Fruit fly (Drosophila melanogaster) whole organism, embryonic: ENCODE data around the gene CG13074.

Experiments
- Abd-B ChIP-seq: fragments of 200-800 bp; sonication (Bioruptor generic); optimal IDR thresholded peaks from 2 replicates; lab custom pipeline; 2018; ENCODE audit warnings: missing biosample characterization, mild to moderate bottlenecking, missing genetic modification characterization, moderate library complexity
- Atf6 ChIP-seq: fragments of 200-800 bp; sonication (Bioruptor generic); IDR thresholded peaks from 2 replicates; pipeline ENCODE4 v1.3.6; 2022; ENCODE audit warnings: missing biosample characterization, missing genetic modification characterization
- Bdp1 ChIP-seq: fragments of 200-800 bp; sonication (Bioruptor generic); optimal IDR thresholded peaks from 3 replicates; lab custom pipeline; 2016; ENCODE audit warnings: missing biosample characterization, missing genetic modification characterization
- CG10366 ChIP-seq: fragments of 200-800 bp; sonication (Bioruptor generic); IDR thresholded peaks from 2 replicates; pipeline ENCODE4 v1.3.6; 2022; ENCODE audit warnings: missing biosample characterization, missing genetic modification characterization
- CG12071 ChIP-seq: fragments of 200-800 bp; sonication (Bioruptor generic); optimal IDR thresholded peaks from 3 replicates; lab custom pipeline; 2018; ENCODE audit warnings: missing biosample characterization, mild to moderate bottlenecking, missing genetic modification characterization
- CG12659 ChIP-seq: fragments of 200-800 bp; sonication (Bioruptor generic); optimal IDR thresholded peaks from 3 replicates; lab custom pipeline; 2017; ENCODE audit warnings: mild to moderate bottlenecking, missing biosample characterization, missing genetic modification reagents, missing genetic modification characterization
- CG14441 ChIP-seq: fragments of 200-800 bp; sonication (Bioruptor generic); IDR thresholded peaks from 2 replicates; pipeline ENCODE4 v1.3.6; 2022; ENCODE audit warnings: missing biosample characterization, missing genetic modification characterization
- CG14710 ChIP-seq: fragments of 200-800 bp; sonication (Bioruptor generic); optimal IDR thresholded peaks from 3 replicates; lab custom pipeline; 2019; ENCODE audit warnings: missing biosample characterization, mild to moderate bottlenecking, missing genetic modification characterization, moderate library complexity
- CG15011 ChIP-seq: fragments of 200-800 bp; sonication (Bioruptor generic); optimal IDR thresholded peaks from 3 replicates; lab custom pipeline; 2018; ENCODE audit warnings: missing biosample characterization, mild to moderate bottlenecking, missing genetic modification characterization
- CG1602 ChIP-seq: fragments of 200-800 bp; sonication (Bioruptor generic); optimal IDR thresholded peaks from 3 replicates; lab custom pipeline; 2016; ENCODE audit warnings: missing biosample characterization, missing genetic modification characterization
- CG17385 ChIP-seq: fragments of 200-800 bp; sonication (Bioruptor generic); optimal IDR thresholded peaks from 3 replicates; lab custom pipeline; 2018; ENCODE audit warnings: missing biosample characterization, mild to moderate bottlenecking, missing genetic modification characterization
- CG18476 ChIP-seq: fragments of 200-800 bp; sonication (Bioruptor generic); optimal IDR thresholded peaks from 2 replicates; lab custom pipeline; 2016; ENCODE audit warnings: missing biosample characterization, mild to moderate bottlenecking, missing genetic modification characterization
- CG2120 ChIP-seq: fragments of 200-800 bp; sonication (Bioruptor generic); optimal IDR thresholded peaks from 3 replicates; lab custom pipeline; 2016; ENCODE audit warnings: missing biosample characterization, missing genetic modification characterization
- CG2678 ChIP-seq: fragments of 200-800 bp; sonication (Bioruptor generic); optimal IDR thresholded peaks from 3 replicates; lab custom pipeline; 2019; ENCODE audit warnings: missing biosample characterization, mild to moderate bottlenecking, missing genetic modification characterization, moderate library complexity
- CG2712 ChIP-seq: fragments of 200-800 bp; optimal IDR thresholded peaks from 3 replicates; lab custom pipeline; 2019; ENCODE audit warnings: missing biosample characterization, mild to moderate bottlenecking, missing genetic modification characterization, moderate library complexity
- CG2889 ChIP-seq: fragments of 200-800 bp; sonication (Bioruptor generic); IDR thresholded peaks from 3 replicates; pipeline ENCODE4 v1.3.6; 2022; ENCODE audit warnings: missing biosample characterization, missing genetic modification characterization
- CG31441 ChIP-seq: fragments of 200-800 bp; sonication (Bioruptor generic); IDR thresholded peaks from 2 replicates; pipeline ENCODE4 v1.3.6; 2022; ENCODE audit warnings: missing biosample characterization, missing genetic modification characterization
- CG3281 ChIP-seq: fragments of 200-800 bp; sonication (Bioruptor generic); optimal IDR thresholded peaks from 3 replicates; lab custom pipeline; 2017; ENCODE audit warnings: missing biosample characterization, mild to moderate bottlenecking, missing genetic modification characterization
- CG6254 ChIP-seq: fragments of 200-800 bp; sonication (Bioruptor generic); optimal IDR thresholded peaks from 3 replicates; lab custom pipeline; 2017; ENCODE audit warnings: mild to moderate bottlenecking, missing biosample characterization, missing genetic modification reagents, missing genetic modification characterization
- CG7839 ChIP-seq: fragments of 200-800 bp; sonication (Bioruptor generic); optimal IDR thresholded peaks from 3 replicates; lab custom pipeline; 2018; ENCODE audit warnings: missing biosample characterization, mild to moderate bottlenecking, missing genetic modification characterization, moderate library complexity
- CG8388 ChIP-seq: fragments of 200-800 bp; sonication (Bioruptor generic); optimal IDR thresholded peaks from 2 replicates; lab custom pipeline; 2019; ENCODE audit warnings: missing biosample characterization, mild to moderate bottlenecking, missing genetic modification characterization, moderate library complexity
- CTCF ChIP-seq: fragments of 200-800 bp; sonication (Bioruptor generic); optimal IDR thresholded peaks from 2 replicates; lab custom pipeline; 2017; ENCODE audit warnings: missing biosample characterization, mild to moderate bottlenecking, missing genetic modification characterization, moderate library complexity
- Deaf1 ChIP-seq: fragments of 200-800 bp; optimal IDR thresholded peaks from 3 replicates; lab custom pipeline; 2019; ENCODE audit warnings: missing biosample characterization, mild to moderate bottlenecking, missing genetic modification characterization, moderate library complexity
- Dfd ChIP-seq, 2 experiments: fragments of >200 bp; optimal IDR thresholded peaks; 2 replicates each; lab custom pipeline; 2017; ENCODE audit warnings: missing biosample characterization in 2 of 2, missing genetic modification characterization in 2 of 2
- Fer1 ChIP-seq: fragments of 200-800 bp; sonication (Bioruptor generic); optimal IDR thresholded peaks from 2 replicates; lab custom pipeline; 2017; ENCODE audit warnings: missing biosample characterization, mild to moderate bottlenecking, missing genetic modification characterization
- Fer3 ChIP-seq: fragments of 200-800 bp; sonication (Bioruptor generic); optimal IDR thresholded peaks from 2 replicates; lab custom pipeline; 2018; ENCODE audit warnings: missing biosample characterization, mild to moderate bottlenecking, missing genetic modification characterization, moderate library complexity
- Hr78 ChIP-seq, 2 experiments: fragments of 200-800 bp in 1 of 2; fragments of >200 bp in 1 of 2; sonication (Bioruptor generic) in 1 of 2; optimal IDR thresholded peaks; 2 replicates each; lab custom pipeline; 2017 to 2019; ENCODE audit warnings: missing biosample characterization in 2 of 2, missing genetic modification characterization in 2 of 2, mild to moderate bottlenecking in 1 of 2, moderate library complexity in 1 of 2
- Meics ChIP-seq: fragments of 200-800 bp; sonication (Bioruptor generic); optimal IDR thresholded peaks from 2 replicates; lab custom pipeline; 2017; ENCODE audit warnings: missing biosample characterization, mild to moderate bottlenecking, missing genetic modification characterization
- Oli ChIP-seq: fragments of 200-800 bp; sonication (Bioruptor generic); optimal IDR thresholded peaks from 2 replicates; lab custom pipeline; 2018; ENCODE audit warnings: missing biosample characterization, mild to moderate bottlenecking, missing genetic modification characterization, moderate library complexity
- Ssrp ChIP-seq: fragments of 200-800 bp; sonication (Bioruptor generic); optimal IDR thresholded peaks from 2 replicates; lab custom pipeline; 2018; ENCODE audit warnings: missing biosample characterization, mild to moderate bottlenecking, missing genetic modification characterization, moderate library complexity
- Xbp1 ChIP-seq: fragments of 200-800 bp; sonication (Bioruptor generic); optimal IDR thresholded peaks from 3 replicates; lab custom pipeline; 2016; ENCODE audit warnings: missing biosample characterization, mild to moderate bottlenecking, missing genetic modification characterization
- ara ChIP-seq: fragments of 200-800 bp; sonication (Bioruptor generic); IDR thresholded peaks from 2 replicates; pipeline ENCODE4 v1.3.6; 2022; ENCODE audit warnings: missing biosample characterization, missing genetic modification characterization
- az2 ChIP-seq: fragments of 200-800 bp; sonication (Bioruptor generic); optimal IDR thresholded peaks from 3 replicates; lab custom pipeline; 2016; ENCODE audit warnings: missing biosample characterization, missing genetic modification characterization
- caup ChIP-seq: fragments of 200-800 bp; sonication (Bioruptor generic); optimal IDR thresholded peaks from 3 replicates; lab custom pipeline; 2017; ENCODE audit warnings: missing biosample characterization, mild to moderate bottlenecking, missing genetic modification characterization, moderate library complexity; ENCODE audit not compliant: severe bottlenecking
- ci ChIP-seq: fragments of 200-800 bp; sonication (Bioruptor generic); IDR thresholded peaks from 3 replicates; pipeline ENCODE4 v1.3.6; 2022; ENCODE audit warnings: missing biosample characterization, missing genetic modification characterization
- dmrt11E ChIP-seq: fragments of 200-800 bp; sonication (Bioruptor generic); optimal IDR thresholded peaks from 3 replicates; lab custom pipeline; 2018; ENCODE audit warnings: missing biosample characterization, mild to moderate bottlenecking, missing genetic modification characterization, moderate library complexity
- ewg ChIP-seq: fragments of 200-800 bp; sonication (Bioruptor generic); optimal IDR thresholded peaks from 3 replicates; lab custom pipeline; 2017; ENCODE audit warnings: mild to moderate bottlenecking, missing biosample characterization, missing genetic modification reagents, missing genetic modification characterization
- fd102C ChIP-seq: fragments of 200-800 bp; sonication (Bioruptor generic); optimal IDR thresholded peaks from 2 replicates; lab custom pipeline; 2018; ENCODE audit warnings: missing biosample characterization, mild to moderate bottlenecking, missing genetic modification characterization, moderate library complexity
- fd96Cb ChIP-seq: fragments of 200-800 bp; sonication (Bioruptor generic); optimal IDR thresholded peaks from 2 replicates; lab custom pipeline; 2018; ENCODE audit warnings: missing biosample characterization, mild to moderate bottlenecking, missing genetic modification characterization, moderate library complexity
- gcm ChIP-seq: fragments of 200-800 bp; sonication (Bioruptor generic); optimal IDR thresholded peaks from 2 replicates; lab custom pipeline; 2019; ENCODE audit warnings: missing biosample characterization, mild to moderate bottlenecking, missing genetic modification characterization, moderate library complexity
- lmd ChIP-seq: fragments of 200-800 bp; sonication (Bioruptor generic); IDR thresholded peaks from 2 replicates; pipeline ENCODE4 v1.3.6; 2022; ENCODE audit warnings: missing biosample characterization, missing genetic modification characterization
- lola ChIP-seq, 3 experiments: fragments of >200 bp in 2 of 3; fragments of 200-800 bp in 1 of 3; sonication (Bioruptor generic) in 1 of 3; optimal IDR thresholded peaks; 2 replicates each; lab custom pipeline; 2017 to 2019; ENCODE audit warnings: missing biosample characterization in 3 of 3, missing genetic modification characterization in 3 of 3, mild to moderate bottlenecking in 1 of 3, moderate library complexity in 1 of 3
- luna ChIP-seq: fragments of 200-800 bp; sonication (Bioruptor generic); optimal IDR thresholded peaks from 2 replicates; lab custom pipeline; 2016; ENCODE audit warnings: missing biosample characterization, missing genetic modification characterization
- mld ChIP-seq: fragments of 200-800 bp; sonication (Bioruptor generic); IDR thresholded peaks from 3 replicates; pipeline ENCODE4 v1.3.6; 2022; ENCODE audit warnings: missing biosample characterization, missing genetic modification characterization; ENCODE audit not compliant: partially characterized antibody
- pfk ChIP-seq: fragments of 200-800 bp; sonication (Bioruptor generic); optimal IDR thresholded peaks from 2 replicates; lab custom pipeline; 2018; ENCODE audit warnings: missing biosample characterization, mild to moderate bottlenecking, missing genetic modification characterization, moderate library complexity
- rib ChIP-seq: fragments of 200-800 bp; sonication (Bioruptor generic); IDR thresholded peaks from 2 replicates; pipeline ENCODE4 v1.3.6; 2022; ENCODE audit warnings: missing biosample characterization, missing genetic modification characterization
- tgo ChIP-seq: fragments of 200-800 bp; sonication (Bioruptor generic); IDR thresholded peaks from 3 replicates; pipeline ENCODE4 v1.3.6; 2022; ENCODE audit warnings: missing biosample characterization, missing genetic modification characterization
- trem ChIP-seq: fragments of 200-800 bp; optimal IDR thresholded peaks from 3 replicates; lab custom pipeline; 2019; ENCODE audit warnings: missing biosample characterization, mild to moderate bottlenecking, missing genetic modification characterization, moderate library complexity
- ttk ChIP-seq: fragments of 200-800 bp; sonication (Bioruptor generic); IDR thresholded peaks from 2 replicates; pipeline ENCODE4 v2.1.2; 2022; ENCODE audit warnings: missing biosample characterization, missing genetic modification characterization
- wor ChIP-seq: fragments of 200-800 bp; sonication (Bioruptor generic); IDR thresholded peaks from 2 replicates; pipeline ENCODE4 v1.3.6; 2022; ENCODE audit warnings: missing biosample characterization, missing genetic modification characterization

CG13074 gene

dm6 chr3L:16054095-16054494 lies 43.2 kb downstream of the CG13074 start (continued):
- TF ChIP-seq CG17385 (peak; percentile 31), fd96Cb (tag; lab: Kevin White, UChicago) (peak; percentile 51), Oli (peak; percentile 68), ttk (GFP tag; lab: Robert Waterston, UW) (0 out of 2 replicates have a peak, but pooled peaks have one; percentile 5), CG8388 (GFP tag; lab: Kevin White, UChicago) (peak; percentile 54), dmrt11E (tag; lab: Kevin White, UChicago) (peak; percentile 15), CG2120 (GFP tag; lab: Kevin White, UChicago) (peak; percentile 10), CG7839 (tag; lab: Kevin White, UChicago) (peak; percentile 65), ci (GFP tag; lab: Robert Waterston, UW) (0 out of 3 replicates have a peak, but pooled peaks have one; percentile 53), tgo (GFP tag; lab: Robert Waterston, UW) (peak; percentile 32; the same call in 1 of the 3 replicates), Dfd (GFP tag; optimal IDR thresholded peaks at IDR 0.05; lab: Kevin White, UChicago) (no peak), CTCF (no peak), CG15011 (GFP tag; lab: Kevin White, UChicago) (peak; percentile 23), mld (GFP tag; lab: Robert Waterston, UW) (no peak), trem (tag; lab: Kevin White, UChicago) (peak; percentile 34), CG10366 (GFP tag; lab: Robert Waterston, UW) (peak; percentile 17; the same call in 1 of the 2 replicates), wor (GFP tag; lab: Robert Waterston, UW) (0 out of 2 replicates have a peak, but pooled peaks have one; percentile 19), ewg (GFP tag; lab: Kevin White, UChicago) (peak; percentile 46), CG2889 (no peak), CG14710 (tag; lab: Kevin White, UChicago) (peak; percentile 44), lmd (GFP tag; lab: Robert Waterston, UW) (peak; percentile 63), CG31441 (GFP tag; lab: Robert Waterston, UW) (peak; percentile 75), gcm (peak; percentile 53), luna (no peak), CG1602 (GFP tag; lab: Kevin White, UChicago) (peak; percentile 25), Atf6 (GFP tag; lab: Robert Waterston, UW) (peak; percentile 11; the same call in 1 of the 2 replicates), CG12659 (peak; percentile 15), Xbp1 (GFP tag; lab: Kevin White, UChicago) (peak; percentile 57), rib (GFP tag; lab: Robert Waterston, UW) (no peak), CG12071 (no peak), Fer1 (GFP tag; lab: Kevin White, UChicago) (peak; percentile 37), Abd-B (GFP tag; lab: Kevin White, UChicago) (peak; percentile 13), pfk (GFP tag; lab: Kevin White, UChicago) (no peak), az2 (GFP tag; lab: Kevin White, UChicago) (peak; percentile 56), fd102C (GFP tag; lab: Kevin White, UChicago) (no peak), Meics (GFP tag; lab: Kevin White, UChicago) (peak; percentile 32), CG18476 (GFP tag; lab: Kevin White, UChicago) (no peak), CG14441 (GFP tag; lab: Robert Waterston, UW) (no peak), Deaf1 (tag; lab: Kevin White, UChicago) (peak; percentile 33), Fer3 (tag; lab: Kevin White, UChicago) (peak; percentile 31), lola (GFP tag; optimal IDR thresholded peaks at IDR 0.05; lab: Kevin White, UChicago) (peak in 1 of 3 experiments; percentile 35), CG6254 (GFP tag; lab: Kevin White, UChicago) (peak; percentile 25), Bdp1 (GFP tag; lab: Kevin White, UChicago) (no peak), CG3281 (peak; percentile 49), CG2678 (peak; percentile 66), Hr78 (GFP tag; optimal IDR thresholded peaks at IDR 0.05; lab: Kevin White, UChicago) (peak in 1 of 2 experiments; percentile 44), Ssrp (tag; lab: Kevin White, UChicago) (peak; percentile 62), caup (GFP tag; lab: Kevin White, UChicago) (peak; percentile 13), CG2712 (tag; lab: Kevin White, UChicago) (peak; percentile 68), ara (0 out of 2 replicates have a peak, but pooled peaks have one; percentile 20)
